Worm (Caenorhabditis elegans): ENCODE measurements around the gene nhr-227.
"Not testable (repeated sequence)": the region's sequence is repeated elsewhere in the genome, so short reads cannot be mapped to it uniquely, and the experiment has no call there.

nhr-227 gene

DNA sequence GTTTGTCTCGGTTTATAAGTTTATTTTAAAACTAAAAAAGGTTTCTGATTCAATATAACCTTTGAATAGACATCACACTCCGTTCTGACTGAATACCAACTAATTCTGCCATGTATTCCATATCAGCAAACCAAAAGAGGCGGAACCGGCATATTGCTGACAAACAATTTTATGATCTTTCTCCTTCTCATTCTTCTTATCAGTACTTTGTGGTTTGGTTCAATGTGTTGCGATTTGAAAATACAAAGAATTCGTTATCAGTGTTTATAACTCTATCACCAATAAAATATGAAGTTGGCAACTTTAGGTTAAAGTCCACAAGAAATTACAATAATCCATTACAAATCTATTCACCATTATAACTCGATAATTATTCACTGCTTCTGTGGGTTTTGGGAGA, 39.0 kb downstream of the nhr-227 start:
- no peak for TF ChIP-seq cog-1 (tag; optimal IDR thresholded peaks at IDR 0.05)
- TF ChIP-seq ref-1 (GFP tag; conservative IDR thresholded peaks at IDR 0.05) = no peak
- no peak for TF ChIP-seq ztf-23 (GFP tag; IDR thresholded peaks at IDR 0.05)
- no peak for TF ChIP-seq ztf-29 (GFP tag; IDR thresholded peaks at IDR 0.05)
- no peak for TF ChIP-seq klf-2 (GFP tag; conservative IDR thresholded peaks at IDR 0.05)
- TF ChIP-seq flt-1 (GFP tag; IDR thresholded peaks at IDR 0.05) = no peak
- TF ChIP-seq T22C8.4 (GFP tag; IDR thresholded peaks at IDR 0.05) = no peak
- no peak for TF ChIP-seq med-1 (GFP tag; optimal IDR thresholded peaks at IDR 0.05; ENCODE audit: insufficient read depth)
- TF ChIP-seq tab-1 (GFP tag; IDR thresholded peaks at IDR 0.05) = no peak

ce11 chrV:2325052-2325451, 39.8 kb downstream of the nhr-227 start, which contains the start of gene pud-3:
Gene pud-3, minus strand, starts transcription at chrV:2325152.
- TF ChIP-seq klf-2 (GFP tag; conservative IDR thresholded peaks at IDR 0.05) (no peak), T22C8.4 (GFP tag; IDR thresholded peaks at IDR 0.05) (no peak), ref-1 (GFP tag; conservative IDR thresholded peaks at IDR 0.05) (no peak), ztf-23 (GFP tag; IDR thresholded peaks at IDR 0.05) (no peak), cog-1 (tag; optimal IDR thresholded peaks at IDR 0.05) (no peak), ztf-29 (GFP tag; IDR thresholded peaks at IDR 0.05) (no peak), flt-1 (GFP tag; IDR thresholded peaks at IDR 0.05) (no peak), tab-1 (GFP tag; IDR thresholded peaks at IDR 0.05) (no peak), med-1 (GFP tag; optimal IDR thresholded peaks at IDR 0.05; ENCODE audit: insufficient read depth) (no peak)

- no peak for TF ChIP-seq cog-1 (tag; optimal IDR thresholded peaks at IDR 0.05)
- TF ChIP-seq flt-1 (GFP tag; IDR thresholded peaks at IDR 0.05) = no peak
- TF ChIP-seq ztf-23 (GFP tag; IDR thresholded peaks at IDR 0.05) = no peak
- TF ChIP-seq med-1 (GFP tag; optimal IDR thresholded peaks at IDR 0.05; ENCODE audit: insufficient read depth) = no peak
- no peak for TF ChIP-seq ztf-29 (GFP tag; IDR thresholded peaks at IDR 0.05)
- no peak for TF ChIP-seq T22C8.4 (GFP tag; IDR thresholded peaks at IDR 0.05)
- TF ChIP-seq tab-1 (GFP tag; IDR thresholded peaks at IDR 0.05) = no peak
- no peak for TF ChIP-seq ref-1 (GFP tag; conservative IDR thresholded peaks at IDR 0.05)
- TF ChIP-seq klf-2 (GFP tag; conservative IDR thresholded peaks at IDR 0.05) = no peak
Observed at ce11 chrV:2326378-2326777, 41.1 kb downstream of the nhr-227 start, which contains the start of gene pud-4. Gene pud-4, plus strand, starts transcription at chrV:2326678.

DNA sequence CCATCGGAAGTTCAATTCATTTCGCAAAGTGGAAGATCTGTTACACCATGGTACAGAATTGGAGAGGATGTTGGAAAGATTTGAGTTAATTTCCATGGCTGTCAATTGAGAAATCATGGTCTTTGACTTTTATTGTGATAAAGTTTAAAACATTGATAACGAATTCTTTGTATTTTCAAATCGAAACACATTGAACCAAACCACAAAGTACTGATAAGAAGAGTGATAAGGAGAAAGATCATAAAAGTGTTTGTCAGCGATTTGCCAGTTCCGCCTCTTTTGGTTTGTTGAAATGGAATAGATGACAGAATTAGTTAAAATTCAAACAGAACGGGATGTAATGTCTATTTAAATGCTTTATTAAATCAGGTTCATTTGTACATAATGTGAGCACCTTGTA, 41.9 kb downstream of the nhr-227 start:
- no peak for TF ChIP-seq ref-1 (GFP tag; conservative IDR thresholded peaks at IDR 0.05)
- no peak for TF ChIP-seq cog-1 (tag; optimal IDR thresholded peaks at IDR 0.05)
- TF ChIP-seq ztf-29 (GFP tag; IDR thresholded peaks at IDR 0.05) = no peak
- TF ChIP-seq T22C8.4 (GFP tag; IDR thresholded peaks at IDR 0.05) = no peak
- TF ChIP-seq klf-2 (GFP tag; conservative IDR thresholded peaks at IDR 0.05) = no peak
- TF ChIP-seq flt-1 (GFP tag; IDR thresholded peaks at IDR 0.05) = no peak
- no peak for TF ChIP-seq med-1 (GFP tag; optimal IDR thresholded peaks at IDR 0.05; ENCODE audit: insufficient read depth)
- TF ChIP-seq tab-1 (GFP tag; IDR thresholded peaks at IDR 0.05) = no peak
- no peak for TF ChIP-seq ztf-23 (GFP tag; IDR thresholded peaks at IDR 0.05)

ce11 chrV:2330129-2330528, 44.9 kb downstream of the nhr-227 start, which contains the start of gene pud-1.1:
Gene pud-1.1, plus strand, starts transcription at chrV:2330429.
- not testable (repeated sequence) for TF ChIP-seq ztf-29, ztf-23, T22C8.4 (GFP tag; IDR thresholded peaks at IDR 0.05)

DNA sequence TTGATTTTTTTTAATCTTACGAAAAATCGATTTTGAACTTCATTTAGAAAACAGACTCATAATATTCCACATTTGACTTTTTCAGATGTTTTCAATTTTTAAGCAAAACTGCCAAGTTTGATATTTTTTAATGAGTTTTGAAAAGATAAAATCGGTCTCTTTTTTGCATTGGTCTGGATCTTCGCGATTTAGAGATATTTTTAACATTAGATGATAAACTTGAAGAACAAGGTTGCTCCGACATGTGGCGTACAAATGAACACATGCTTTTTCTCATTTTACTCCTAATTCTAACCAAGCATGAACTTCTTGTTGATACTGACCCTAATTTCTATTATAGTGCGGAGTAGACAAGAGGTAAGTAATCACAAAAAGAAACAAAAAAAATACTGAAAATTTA, 46.4 kb downstream of the nhr-227 start, which contains the start of gene irld-32:
Gene irld-32 (plus strand): TSS at position 301 of the 400 bp plus-strand sequence.
- TF ChIP-seq flt-1 (GFP tag; IDR thresholded peaks at IDR 0.05); ref-1 (GFP tag; conservative IDR thresholded peaks at IDR 0.05); ztf-23 (GFP tag; IDR thresholded peaks at IDR 0.05): not testable (repeated sequence)

DNA sequence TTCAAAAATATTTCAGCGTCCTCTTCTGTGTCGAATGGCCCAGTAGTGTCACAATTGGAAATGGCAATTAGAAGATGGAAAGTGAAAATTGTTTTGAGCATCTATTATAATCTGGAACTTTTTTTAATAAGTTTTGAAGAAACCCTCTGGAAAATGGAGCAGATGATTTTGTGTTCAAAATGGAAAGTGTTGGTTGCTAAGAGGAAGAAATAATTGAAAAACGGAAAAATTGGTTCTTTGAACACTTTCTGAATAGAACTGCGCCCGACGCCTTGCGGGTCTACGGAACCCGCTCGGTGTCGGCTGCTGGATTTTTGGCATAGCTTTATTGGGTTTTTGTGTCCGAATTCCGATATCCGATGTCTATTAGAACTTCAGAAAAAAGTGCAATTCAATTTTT, 50.9 kb downstream of the nhr-227 start, which contains the start of gene irld-28:
Gene irld-28 (minus strand): TSS at position 101 of the 400 bp plus-strand sequence.
- TF ChIP-seq med-1 (GFP tag; optimal IDR thresholded peaks at IDR 0.05; ENCODE audit: insufficient read depth) (no peak), tab-1 (GFP tag; IDR thresholded peaks at IDR 0.05) (no peak), ztf-29 (GFP tag; IDR thresholded peaks at IDR 0.05) (no peak), T22C8.4 (GFP tag; IDR thresholded peaks at IDR 0.05) (no peak), klf-2 (GFP tag; conservative IDR thresholded peaks at IDR 0.05) (no peak), ztf-23 (GFP tag; IDR thresholded peaks at IDR 0.05) (no peak), cog-1 (tag; optimal IDR thresholded peaks at IDR 0.05) (no peak), ref-1 (GFP tag; conservative IDR thresholded peaks at IDR 0.05) (no peak), flt-1 (GFP tag; IDR thresholded peaks at IDR 0.05) (no peak)

All from whole organism, midembryonic.